Worm (Caenorhabditis elegans) whole organism, young adult: ENCODE measurements around the gene mma-1.

Experiments used
- B0336.3 ChIP-seq: fragments of 200-800 bp; sonication (Bioruptor generic); IDR thresholded peaks from 2 replicates; pipeline ENCODE4 v1.3.6; 2022; ENCODE audit warnings: missing genetic modification characterization, missing compliant biosample characterization
- D2030.7 ChIP-seq: fragments of 200-800 bp; sonication (Bioruptor generic); IDR thresholded peaks from 2 replicates; pipeline ENCODE4 v1.3.6; 2022; ENCODE audit warnings: missing genetic modification reagents, missing genetic modification characterization, missing compliant biosample characterization
- F23B12.7 ChIP-seq: sonication (generic microtip); optimal IDR thresholded peaks from 2 replicates; lab custom pipeline; 2017; ENCODE audit warnings: missing genetic modification characterization, mild to moderate bottlenecking, missing compliant biosample characterization, antibody characterized with exemption, moderate library complexity; ENCODE audit not compliant: insufficient read depth
- F33H1.4 ChIP-seq: fragments of 200-800 bp; sonication (Bioruptor generic); IDR thresholded peaks from 2 replicates; pipeline ENCODE4 v1.3.6; 2022; ENCODE audit warnings: missing genetic modification reagents, missing genetic modification characterization, missing compliant biosample characterization
- Y67H2A.10 ChIP-seq: fragments of 200-800 bp; sonication (Bioruptor generic); conservative IDR thresholded peaks from 2 replicates; pipeline ENCODE4 v1.3.6; 2022; ENCODE audit warnings: missing genetic modification reagents, missing genetic modification characterization, missing compliant biosample characterization
- Y79H2A.3 ChIP-seq: fragments of 200-800 bp; sonication (Bioruptor generic); conservative IDR thresholded peaks from 2 replicates; pipeline ENCODE4 v1.3.6; 2022; ENCODE audit warnings: missing genetic modification reagents, missing genetic modification characterization, missing compliant biosample characterization
- ZK185.1 ChIP-seq: sonication (generic microtip); optimal IDR thresholded peaks from 2 replicates; lab custom pipeline; 2016; ENCODE audit warnings: mild to moderate bottlenecking, missing genetic modification characterization, missing compliant biosample characterization; ENCODE audit not compliant: poor library complexity, severe bottlenecking
- attf-3 ChIP-seq: fragments of 200-800 bp; sonication (Bioruptor generic); conservative IDR thresholded peaks from 2 replicates; pipeline ENCODE4 v1.3.6; 2022; ENCODE audit warnings: missing genetic modification reagents, missing genetic modification characterization, missing compliant biosample characterization
- attf-5 ChIP-seq: fragments of 200-800 bp; sonication (Bioruptor generic); optimal IDR thresholded peaks from 2 replicates; lab custom pipeline; 2018; ENCODE audit warnings: mild to moderate bottlenecking, missing genetic modification characterization, missing compliant biosample characterization
- attf-6 ChIP-seq: fragments of 200-800 bp; sonication (Bioruptor generic); IDR thresholded peaks from 2 replicates; pipeline ENCODE4 v1.3.6; 2022; ENCODE audit warnings: missing genetic modification reagents, missing genetic modification characterization, missing compliant biosample characterization
- bed-2 ChIP-seq: fragments of 200-800 bp; sonication (Bioruptor generic); IDR thresholded peaks from 2 replicates; pipeline ENCODE4 v1.3.6; 2022; ENCODE audit warnings: missing genetic modification reagents, missing genetic modification characterization, missing compliant biosample characterization
- ccch-3 ChIP-seq: fragments of 200-800 bp; sonication (Bioruptor generic); optimal IDR thresholded peaks from 2 replicates; lab custom pipeline; 2018; ENCODE audit warnings: mild to moderate bottlenecking, missing genetic modification characterization, missing compliant biosample characterization
- cebp-2 ChIP-seq: fragments of 200-800 bp; sonication (Bioruptor generic); IDR thresholded peaks from 2 replicates; pipeline ENCODE4 v1.3.6; 2022; ENCODE audit warnings: missing genetic modification characterization, missing compliant biosample characterization
- ceh-27 ChIP-seq: fragments of 200-800 bp; sonication (Bioruptor generic); optimal IDR thresholded peaks from 2 replicates; lab custom pipeline; 2018; ENCODE audit warnings: mild to moderate bottlenecking, missing genetic modification characterization, moderate library complexity, missing compliant biosample characterization
- ceh-79 ChIP-seq: sonication (generic microtip); optimal IDR thresholded peaks from 2 replicates; lab custom pipeline; 2017; ENCODE audit warnings: mild to moderate bottlenecking, missing genetic modification characterization, missing compliant biosample characterization
- ceh-91 ChIP-seq: fragments of 200-800 bp; sonication (Bioruptor generic); IDR thresholded peaks from 2 replicates; pipeline ENCODE4 v1.3.6; 2022; ENCODE audit warnings: missing genetic modification reagents, missing genetic modification characterization, missing compliant biosample characterization
- dpff-1 ChIP-seq: sonication (generic microtip); optimal IDR thresholded peaks from 2 replicates; lab custom pipeline; 2017; ENCODE audit warnings: mild to moderate bottlenecking, missing genetic modification characterization, missing compliant biosample characterization
- dpl-1 ChIP-seq: fragments of 150-350 bp; optimal IDR thresholded peaks from 2 replicates; lab custom pipeline; 2014; ENCODE audit warnings: missing biosample characterization, missing genetic modification reagents, missing genetic modification characterization
- egl-18 ChIP-seq: fragments of 200-800 bp; sonication (Bioruptor generic); IDR thresholded peaks from 2 replicates; pipeline ENCODE4 v1.3.6; 2022; ENCODE audit warnings: missing genetic modification reagents, missing genetic modification characterization, missing compliant biosample characterization
- ekl-4 ChIP-seq: fragments of 200-800 bp; sonication (Bioruptor generic); IDR thresholded peaks from 2 replicates; pipeline ENCODE4 v1.3.6; 2022; ENCODE audit warnings: missing genetic modification reagents, missing genetic modification characterization, missing compliant biosample characterization
- ets-4 ChIP-seq: fragments of 200-800 bp; sonication (Bioruptor generic); optimal IDR thresholded peaks from 2 replicates; lab custom pipeline; 2018; ENCODE audit warnings: mild to moderate bottlenecking, missing genetic modification characterization, missing compliant biosample characterization
- fkh-3 ChIP-seq: sonication (generic microtip); optimal IDR thresholded peaks from 2 replicates; lab custom pipeline; 2016; ENCODE audit warnings: mild to moderate bottlenecking, missing genetic modification characterization, missing compliant biosample characterization
- gei-17 ChIP-seq: fragments of 200-800 bp; sonication (Bioruptor generic); optimal IDR thresholded peaks from 2 replicates; lab custom pipeline; 2018; ENCODE audit warnings: mild to moderate bottlenecking, missing genetic modification characterization, missing compliant biosample characterization
- hmg-20 ChIP-seq: fragments of 200-800 bp; sonication (Bioruptor generic); IDR thresholded peaks from 2 replicates; pipeline ENCODE4 v1.3.6; 2022; ENCODE audit warnings: missing genetic modification reagents, missing genetic modification characterization, missing compliant biosample characterization
- hsf-1 ChIP-seq: fragments of 200-800 bp; sonication (Bioruptor generic); IDR thresholded peaks from 2 replicates; pipeline ENCODE4 v1.3.6; 2022; ENCODE audit warnings: missing genetic modification reagents, missing genetic modification characterization, missing compliant biosample characterization
- lin-26 ChIP-seq: fragments of 200-800 bp; sonication (Bioruptor generic); IDR thresholded peaks from 2 replicates; pipeline ENCODE4 v1.3.6; 2022; ENCODE audit warnings: missing genetic modification reagents, missing genetic modification characterization, missing compliant biosample characterization
- lin-40 ChIP-seq: sonication (generic microtip); optimal IDR thresholded peaks from 2 replicates; lab custom pipeline; 2016; ENCODE audit warnings: missing genetic modification characterization, mild to moderate bottlenecking, missing compliant biosample characterization, missing genotype, missing genetic modification reagents
- lin-54 ChIP-seq: fragments of 200-800 bp; sonication (Bioruptor generic); optimal IDR thresholded peaks from 2 replicates; lab custom pipeline; 2018; ENCODE audit warnings: mild to moderate bottlenecking, missing genetic modification characterization, missing compliant biosample characterization
- lsl-1 ChIP-seq: fragments of 200-800 bp; sonication (Bioruptor generic); optimal IDR thresholded peaks from 2 replicates; lab custom pipeline; 2018; ENCODE audit warnings: mild to moderate bottlenecking, missing genetic modification characterization, moderate library complexity, missing compliant biosample characterization
- madf-3 ChIP-seq: fragments of 200-800 bp; sonication (Bioruptor generic); IDR thresholded peaks from 2 replicates; pipeline ENCODE4 v1.3.6; 2022; ENCODE audit warnings: missing genetic modification reagents, missing genetic modification characterization, missing compliant biosample characterization
- madf-6 ChIP-seq: fragments of 200-800 bp; sonication (Bioruptor generic); IDR thresholded peaks from 2 replicates; pipeline ENCODE4 v1.3.6; 2022; ENCODE audit warnings: missing genetic modification reagents, missing genetic modification characterization, missing compliant biosample characterization
- mcd-1 ChIP-seq: fragments of 200-800 bp; sonication (Bioruptor generic); IDR thresholded peaks from 2 replicates; pipeline ENCODE4 v1.3.6; 2022; ENCODE audit warnings: missing genetic modification reagents, missing genetic modification characterization, missing compliant biosample characterization
- mel-28 ChIP-seq: sonication (generic microtip); optimal IDR thresholded peaks from 2 replicates; lab custom pipeline; 2016; ENCODE audit warnings: borderline replicate concordance, mild to moderate bottlenecking, missing genetic modification characterization, missing compliant biosample characterization
- mes-4 ChIP-seq: sonication (generic microtip); optimal IDR thresholded peaks from 2 replicates; lab custom pipeline; 2016; ENCODE audit warnings: missing genotype, missing genetic modification characterization, missing compliant biosample characterization
- mxl-1 ChIP-seq: sonication (generic microtip); optimal IDR thresholded peaks from 2 replicates; lab custom pipeline; 2016; ENCODE audit warnings: missing genetic modification characterization, missing compliant biosample characterization
- nhr-27 ChIP-seq: fragments of 200-800 bp; sonication (Bioruptor generic); optimal IDR thresholded peaks from 2 replicates; lab custom pipeline; 2018; ENCODE audit warnings: mild to moderate bottlenecking, missing genetic modification characterization, moderate library complexity, missing compliant biosample characterization
- pbrm-1 ChIP-seq: fragments of 200-800 bp; sonication (Bioruptor generic); IDR thresholded peaks from 2 replicates; pipeline ENCODE4 v1.3.6; 2022; ENCODE audit warnings: missing genetic modification reagents, missing genetic modification characterization, missing compliant biosample characterization
- pha-4 ChIP-seq: fragments of 150-350 bp; sonication (generic microtip); optimal IDR thresholded peaks from 2 replicates; lab custom pipeline; 2014; ENCODE audit warnings: missing biosample characterization, missing genetic modification reagents, missing genetic modification characterization
- snpc-1.3 ChIP-seq: sonication (generic microtip); optimal IDR thresholded peaks from 2 replicates; lab custom pipeline; 2017; ENCODE audit warnings: missing genetic modification characterization, mild to moderate bottlenecking, missing compliant biosample characterization, antibody characterized with exemption, moderate library complexity, missing genotype, missing genetic modification reagents; ENCODE audit not compliant: insufficient read depth
- snpc-3.4 ChIP-seq: sonication (generic microtip); optimal IDR thresholded peaks from 2 replicates; lab custom pipeline; 2017; ENCODE audit warnings: missing genetic modification characterization, mild to moderate bottlenecking, missing compliant biosample characterization, antibody characterized with exemption, moderate library complexity, missing genotype, missing genetic modification reagents
- sptf-2 ChIP-seq: fragments of 200-800 bp; sonication (Bioruptor generic); optimal IDR thresholded peaks from 2 replicates; lab custom pipeline; 2018; ENCODE audit warnings: mild to moderate bottlenecking, missing genetic modification characterization, missing compliant biosample characterization
- tbx-9 ChIP-seq: sonication (generic microtip); optimal IDR thresholded peaks from 2 replicates; lab custom pipeline; 2016; ENCODE audit warnings: borderline replicate concordance, missing genetic modification characterization, inconsistent platforms, missing compliant biosample characterization
- tlf-1 ChIP-seq: fragments of 200-800 bp; sonication (Bioruptor generic); optimal IDR thresholded peaks from 2 replicates; lab custom pipeline; 2018; ENCODE audit warnings: mild to moderate bottlenecking, missing genetic modification characterization, missing compliant biosample characterization
- xnd-1 ChIP-seq: sonication (generic microtip); optimal IDR thresholded peaks from 2 replicates; lab custom pipeline; 2016; ENCODE audit warnings: missing genotype, missing genetic modification reagents, missing genetic modification characterization, missing compliant biosample characterization
- ztf-22 ChIP-seq: fragments of 200-800 bp; sonication (Bioruptor generic); optimal IDR thresholded peaks from 2 replicates; lab custom pipeline; 2018; ENCODE audit warnings: mild to moderate bottlenecking, missing genetic modification characterization, moderate library complexity, missing compliant biosample characterization
- ztf-25 ChIP-seq: fragments of 200-800 bp; sonication (Bioruptor generic); IDR thresholded peaks from 2 replicates; pipeline ENCODE4 v1.3.6; 2022; ENCODE audit warnings: missing genetic modification reagents, missing genetic modification characterization, missing compliant biosample characterization
- ztf-3 ChIP-seq: fragments of 200-800 bp; sonication (Bioruptor generic); optimal IDR thresholded peaks from 2 replicates; lab custom pipeline; 2018; ENCODE audit warnings: mild to moderate bottlenecking, missing genetic modification characterization, missing compliant biosample characterization
- ztf-6 ChIP-seq: fragments of 200-800 bp; sonication (Bioruptor generic); IDR thresholded peaks from 2 replicates; pipeline ENCODE4 v1.3.6; 2022; ENCODE audit warnings: missing genetic modification reagents, missing genetic modification characterization, missing compliant biosample characterization

The mma-1 gene

DNA sequence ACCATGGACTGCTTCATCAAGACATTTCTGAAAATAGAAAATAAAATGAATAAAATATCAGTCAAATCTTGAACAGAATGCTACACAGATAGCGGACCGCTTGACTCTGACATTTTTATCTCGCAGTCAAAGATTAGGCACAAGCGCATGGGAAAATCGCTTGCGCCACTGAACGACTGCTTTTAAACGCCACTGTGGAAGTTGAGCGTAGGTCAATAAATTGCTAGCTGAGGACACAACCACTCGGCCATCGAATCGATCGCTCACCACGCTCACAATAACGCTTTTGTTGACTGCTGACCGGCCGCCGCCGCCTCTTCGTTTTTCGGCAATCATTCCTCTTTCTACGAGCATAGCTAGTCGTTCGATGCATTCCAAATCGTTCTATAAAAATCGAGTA, 699 bp upstream of the mma-1 start (continued):
- TF ChIP-seq ets-4 (GFP tag; lab: Kevin White, UChicago): no peak
- no peak for TF ChIP-seq tlf-1 (GFP tag; lab: Kevin White, UChicago)
- peak; percentile 61; the same call in 1 of the 2 replicates for TF ChIP-seq madf-6 (GFP tag; lab: Robert Waterston, UW)
- 0 out of 2 replicates have a peak, but pooled peaks have one; percentile 15 for TF ChIP-seq Y79H2A.3 (GFP tag; lab: Robert Waterston, UW)
- TF ChIP-seq madf-3 (GFP tag; lab: Robert Waterston, UW): no peak
- peak; percentile 35; the same call in 1 of the 2 replicates for TF ChIP-seq D2030.7 (GFP tag; lab: Robert Waterston, UW)
- TF ChIP-seq sptf-2 (GFP tag; lab: Kevin White, UChicago): no peak
- peak; percentile 43; the same call in 1 of the 2 replicates for TF ChIP-seq pbrm-1
- TF ChIP-seq mxl-1 (tag; lab: Kevin White, UChicago): peak; percentile 50
- peak; percentile 52; the same call in 1 of the 2 replicates for TF ChIP-seq attf-3 (GFP tag; lab: Robert Waterston, UW)
- TF ChIP-seq hsf-1 (GFP tag; lab: Robert Waterston, UW): 0 out of 2 replicates have a peak, but pooled peaks have one; percentile 35
- peak; percentile 45 for TF ChIP-seq lin-40 (tag; lab: Kevin White, UChicago)
- TF ChIP-seq ztf-3: no peak
- TF ChIP-seq ceh-91 (GFP tag; lab: Robert Waterston, UW): no peak
- no peak for TF ChIP-seq dpff-1 (tag; lab: Kevin White, UChicago)
- TF ChIP-seq ekl-4 (GFP tag; lab: Robert Waterston, UW): 0 out of 2 replicates have a peak, but pooled peaks have one; percentile 43
- TF ChIP-seq attf-5: peak; percentile 25
- no peak for TF ChIP-seq ceh-79
- peak; percentile 52 for TF ChIP-seq mes-4 (tag; lab: Kevin White, UChicago)
- TF ChIP-seq snpc-1.3 (tag; lab: Kevin White, UChicago): peak; percentile 55
- no peak for TF ChIP-seq ztf-22 (GFP tag; lab: Kevin White, UChicago)
- no peak for TF ChIP-seq gei-17
- peak; percentile 74 for TF ChIP-seq F23B12.7 (tag; lab: Kevin White, UChicago)
- TF ChIP-seq ccch-3: no peak
- TF ChIP-seq ztf-25: 0 out of 2 replicates have a peak, but pooled peaks have one; percentile 15
- peak; percentile 74 for TF ChIP-seq B0336.3 (GFP tag; lab: Robert Waterston, UW)
- TF ChIP-seq lsl-1: peak; percentile 27
- peak; percentile 53 for TF ChIP-seq snpc-3.4
- TF ChIP-seq dpl-1 (GFP tag; lab: Kevin White, UChicago): no peak
- no peak for TF ChIP-seq fkh-3 (tag; lab: Kevin White, UChicago)
- TF ChIP-seq nhr-27: no peak
- no peak for TF ChIP-seq hmg-20
- no peak for TF ChIP-seq ztf-6 (GFP tag; lab: Robert Waterston, UW)
- TF ChIP-seq attf-6: no peak
- TF ChIP-seq ZK185.1: peak; percentile 84
- no peak for TF ChIP-seq bed-2 (GFP tag; lab: Robert Waterston, UW)
- peak; percentile 50 for TF ChIP-seq mcd-1
- TF ChIP-seq pha-4: no peak
- TF ChIP-seq ceh-27: peak; percentile 22
- no peak for TF ChIP-seq egl-18
- TF ChIP-seq tbx-9 (tag; lab: Kevin White, UChicago): no peak
- TF ChIP-seq Y67H2A.10: no peak
- TF ChIP-seq lin-26 (GFP tag; lab: Robert Waterston, UW): peak; percentile 86
- TF ChIP-seq mel-28 (tag; lab: Kevin White, UChicago): no peak
- TF ChIP-seq cebp-2 (GFP tag; lab: Robert Waterston, UW): peak; percentile 92
- peak; percentile 61 for TF ChIP-seq lin-54 (GFP tag; lab: Kevin White, UChicago)
- TF ChIP-seq xnd-1 (tag; lab: Kevin White, UChicago): no peak
- TF ChIP-seq F33H1.4 (GFP tag; lab: Robert Waterston, UW): no peak
